Worm (Caenorhabditis elegans) whole organism, late embryonic: ENCODE measurements around the gene cpd-2.

Experiments used
- C38D4.7 ChIP-seq: fragments of 200-800 bp; sonication (Bioruptor generic); optimal IDR thresholded peaks from 2 replicates; lab custom pipeline; 2018; ENCODE audit warnings: mild to moderate bottlenecking, missing genetic modification characterization, moderate library complexity, missing compliant biosample characterization
- ceh-2 ChIP-seq: sonication (generic microtip); optimal IDR thresholded peaks from 2 replicates; lab custom pipeline; 2016; ENCODE audit warnings: missing genotype, missing genetic modification characterization, missing compliant biosample characterization
- nhr-11 ChIP-seq: fragments of 150-350 bp; optimal IDR thresholded peaks from 2 replicates; lab custom pipeline; 2014; ENCODE audit warnings: missing biosample characterization, missing genetic modification characterization
- pros-1 ChIP-seq: fragments of 150-350 bp; optimal IDR thresholded peaks from 2 replicates; lab custom pipeline; 2014; ENCODE audit warnings: missing biosample characterization, missing genetic modification reagents, missing genetic modification characterization
- sox-4 ChIP-seq: sonication (generic microtip); optimal IDR thresholded peaks from 2 replicates; lab custom pipeline; 2017; ENCODE audit warnings: mild to moderate bottlenecking, missing genetic modification characterization, inconsistent platforms, missing compliant biosample characterization
- unc-55 ChIP-seq: sonication (generic microtip); optimal IDR thresholded peaks from 2 replicates; lab custom pipeline; 2017; ENCODE audit warnings: missing biosample characterization, missing genetic modification reagents, missing genetic modification characterization

DNA sequence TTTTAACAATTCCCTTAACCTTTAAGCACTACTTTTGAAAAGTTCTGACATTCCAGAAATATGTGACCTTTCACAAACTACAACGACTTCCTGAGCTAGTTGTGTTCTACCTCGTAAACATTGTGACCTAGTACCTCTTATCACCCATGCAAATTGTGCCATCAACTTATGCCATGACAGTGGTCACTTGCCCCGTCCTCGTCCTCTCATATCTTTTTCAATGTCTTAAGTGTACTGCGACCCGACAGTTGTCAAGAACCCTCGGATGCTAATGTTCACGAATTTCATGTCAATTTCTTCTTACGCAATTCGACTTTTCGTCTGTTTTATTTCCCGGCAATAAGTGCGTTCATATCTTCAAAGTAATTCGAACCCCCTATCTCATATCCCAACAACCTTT lies 38.2 kb downstream of the cpd-2 start:
- TF ChIP-seq C38D4.7 (GFP tag; lab: Kevin White, UChicago) (no peak), nhr-11 (tag; lab: Kevin White, UChicago) (no peak), pros-1 (tag; lab: Kevin White, UChicago) (no peak), unc-55 (no peak), ceh-2 (tag; lab: Kevin White, UChicago) (no peak), sox-4 (tag; lab: Kevin White, UChicago) (no peak)
